Worm (Caenorhabditis elegans) whole organism, L3 larva: Measurements from ENCODE around the gene swt-3.

Source experiments
- aly-2 ChIP-seq: fragments of 150-350 bp; optimal IDR thresholded peaks from 2 replicates; lab custom pipeline; 2014; ENCODE audit warnings: missing biosample characterization, missing genetic modification characterization
- egl-27 ChIP-seq: sonication (generic microtip); optimal IDR thresholded peaks from 4 replicates; lab custom pipeline; 2017; ENCODE audit warnings: missing biosample characterization, missing genetic modification reagents, missing genetic modification characterization
- eor-1 ChIP-seq, 2 experiments: fragments of 150-350 bp; optimal IDR thresholded peaks; 2 replicates each; lab custom pipeline; 2014 to 2018; ENCODE audit warnings: missing biosample characterization in 2 of 2, missing genetic modification characterization in 2 of 2
- fos-1 ChIP-seq: fragments of 150-350 bp; optimal IDR thresholded peaks from 2 replicates; lab custom pipeline; 2014; ENCODE audit warnings: missing biosample characterization, missing genetic modification characterization
- mdl-1 ChIP-seq: fragments of 150-350 bp; optimal IDR thresholded peaks from 2 replicates; lab custom pipeline; 2014; ENCODE audit warnings: missing biosample characterization, missing genetic modification characterization
- nhr-237 ChIP-seq: fragments of 150-350 bp; optimal IDR thresholded peaks from 2 replicates; lab custom pipeline; 2014; ENCODE audit warnings: missing biosample characterization, missing genetic modification characterization
- nhr-76 ChIP-seq: fragments of 150-350 bp; sonication (generic microtip); optimal IDR thresholded peaks from 5 replicates; lab custom pipeline; 2014; ENCODE audit warnings: missing biosample characterization, missing genetic modification characterization
- unc-62 ChIP-seq: fragments of 150-350 bp; sonication (generic microtip); optimal IDR thresholded peaks from 4 replicates; lab custom pipeline; 2014; ENCODE audit warnings: missing biosample characterization, missing genetic modification reagents, missing genetic modification characterization
- zag-1 ChIP-seq: fragments of 150-350 bp; optimal IDR thresholded peaks from 2 replicates; lab custom pipeline; 2014; ENCODE audit warnings: missing biosample characterization, missing genetic modification characterization
- ztf-11 ChIP-seq: fragments of 150-350 bp; optimal IDR thresholded peaks from 2 replicates; lab custom pipeline; 2014; ENCODE audit warnings: missing biosample characterization, missing genetic modification characterization
- ztf-4 ChIP-seq: fragments of 150-350 bp; optimal IDR thresholded peaks from 2 replicates; lab custom pipeline; 2014; ENCODE audit warnings: missing biosample characterization, missing genetic modification characterization

DNA sequence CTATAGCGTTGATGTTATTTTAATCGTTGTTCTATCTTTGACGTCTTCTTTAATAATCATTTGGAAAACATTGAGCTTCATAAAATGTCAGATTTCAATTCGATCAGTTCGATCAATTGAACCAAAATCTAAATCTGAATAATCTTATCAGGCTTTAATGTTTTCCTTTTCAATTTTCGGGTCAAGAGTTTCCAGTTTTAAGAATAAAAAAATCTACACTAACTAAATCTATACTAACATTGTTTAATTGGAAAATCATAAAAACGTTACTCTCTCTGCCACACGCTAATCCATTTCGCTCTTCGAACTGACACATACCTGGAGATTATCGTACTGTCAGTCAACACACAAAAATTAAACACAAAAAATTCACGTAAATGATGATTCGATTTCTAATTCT, 16.3 kb downstream of the swt-3 start, which contains the start of gene T25B9.11:
- TF ChIP-seq eor-1 (tag; optimal IDR thresholded peaks at IDR 0.05; lab: Kevin White, UChicago) (no peak), nhr-76 (tag; lab: Kevin White, UChicago) (no peak), egl-27 (tag; lab: Kevin White, UChicago) (no peak), unc-62 (GFP tag; lab: Kevin White, UChicago) (no peak), aly-2 (tag; lab: Kevin White, UChicago) (no peak), ztf-4 (tag; lab: Kevin White, UChicago) (no peak), nhr-237 (no peak), fos-1 (tag; lab: Kevin White, UChicago) (no peak), zag-1 (tag; lab: Kevin White, UChicago) (no peak), ztf-11 (tag; lab: Kevin White, UChicago) (no peak), mdl-1 (no peak)
